Fruit fly (Drosophila melanogaster): Measurements from ENCODE around the gene ras.

Gene ras

dm6 chrX:10743825-10744224, 477 bp upstream of the ras start:
- TF ChIP-seq CG13287 (GFP tag; IDR thresholded peaks at IDR 0.05; ENCODE audit: partially characterized antibody): no peak
- TF ChIP-seq slp2 (GFP tag; optimal IDR thresholded peaks at IDR 0.05): no peak
- peak; percentile 23 for TF ChIP-seq sqz (GFP tag; optimal IDR thresholded peaks at IDR 0.05)
- TF ChIP-seq CG4360 (GFP tag; IDR thresholded peaks at IDR 0.05): peak; percentile 91
- TF ChIP-seq vnd (GFP tag; IDR thresholded peaks at IDR 0.05; ENCODE audit: partially characterized antibody): no peak

dm6 chrX:10744773-10745589, 679 bp downstream of the ras start, which contains the start of gene stx:
Gene stx (minus strand): TSS chrX:10744943.
- TF ChIP-seq gce (GFP tag; IDR thresholded peaks at IDR 0.05) (peak; percentile 60; the same call in 2 of the 3 replicates), dmrt99B (tag; optimal IDR thresholded peaks at IDR 0.05) (peak; percentile 11), exex (tag; optimal IDR thresholded peaks at IDR 0.05) (peak; percentile 9), CG18262 (tag; optimal IDR thresholded peaks at IDR 0.05) (no peak), HmgZ (tag; optimal IDR thresholded peaks at IDR 0.05) (no peak), CG3838 (GFP tag; optimal IDR thresholded peaks at IDR 0.05) (no peak), CG7987 (GFP tag; optimal IDR thresholded peaks at IDR 0.05) (peak; percentile 48), dimm (GFP tag; IDR thresholded peaks at IDR 0.05) (no peak), cato (GFP tag; optimal IDR thresholded peaks at IDR 0.05; ENCODE audit: borderline replicate concordance) (no peak), gsb (GFP tag; IDR thresholded peaks at IDR 0.05) (0 out of 2 replicates have a peak, but pooled peaks have one; percentile 14), CG9797 (GFP tag; optimal IDR thresholded peaks at IDR 0.05) (peak; percentile 99), inv (GFP tag; IDR thresholded peaks at IDR 0.05; ENCODE audit: partially characterized antibody) (peak; percentile 99), CHES-1-like (GFP tag; optimal IDR thresholded peaks at IDR 0.05) (peak; percentile 33), vnd (GFP tag; IDR thresholded peaks at IDR 0.05; ENCODE audit: partially characterized antibody) (peak; percentile 98), BEAF-32 (GFP tag; optimal IDR thresholded peaks at IDR 0.05) (peak; percentile 100), Adf1 (GFP tag; IDR thresholded peaks at IDR 0.05) (no peak; the same call in 1 of the 2 replicates), B-H2 (GFP tag; optimal IDR thresholded peaks at IDR 0.05) (no peak), Stat92E (GFP tag; optimal IDR thresholded peaks at IDR 0.05) (peak in 1 of 3 experiments; percentile 21), mam (GFP tag; optimal IDR thresholded peaks at IDR 0.05) (no peak), CG17359 (tag; optimal IDR thresholded peaks at IDR 0.05) (peak; percentile 63), phol (tag; optimal IDR thresholded peaks at IDR 0.05) (peak; percentile 75), CG13424 (tag; optimal IDR thresholded peaks at IDR 0.05) (no peak), dysf (GFP tag; IDR thresholded peaks at IDR 0.05) (no peak), CG4424 (GFP tag; optimal IDR thresholded peaks at IDR 0.05) (no peak), CG6654 (GFP tag; optimal IDR thresholded peaks at IDR 0.05) (no peak), CG16813 (GFP tag; IDR thresholded peaks at IDR 0.05; ENCODE audit: partially characterized antibody) (peak; percentile 99), lola (GFP tag; optimal IDR thresholded peaks at IDR 0.05) (peak in 1 of 3 experiments; percentile 18), Hsf (GFP tag; optimal IDR thresholded peaks at IDR 0.05) (no peak), CG32772 (GFP tag; IDR thresholded peaks at IDR 0.05) (no peak), CG30431 (GFP tag; optimal IDR thresholded peaks at IDR 0.05) (no peak), pros (GFP tag; optimal IDR thresholded peaks at IDR 0.05) (no peak), seq (GFP tag; IDR thresholded peaks at IDR 0.05) (no peak), CG13894 (tag; optimal IDR thresholded peaks at IDR 0.05) (peak; percentile 22), CG3407 (GFP tag; optimal IDR thresholded peaks at IDR 0.05) (no peak), klu (GFP tag; IDR thresholded peaks at IDR 0.05) (no peak), Rfx (GFP tag; IDR thresholded peaks at IDR 0.05) (peak; percentile 59), Atf6 (GFP tag; IDR thresholded peaks at IDR 0.05) (peak; percentile 56), croc (GFP tag; conservative IDR thresholded peaks at IDR 0.05) (no peak), Awh (GFP tag; IDR thresholded peaks at IDR 0.05) (peak; percentile 47; the same call in 1 of the 2 replicates), H2.0 (GFP tag; IDR thresholded peaks at IDR 0.05) (0 out of 2 replicates have a peak, but pooled peaks have one; percentile 26), CG7963 (GFP tag; IDR thresholded peaks at IDR 0.05; ENCODE audit: partially characterized antibody) (peak; percentile 92), CG14441 (GFP tag; IDR thresholded peaks at IDR 0.05) (no peak)

All from whole organism, embryonic.